Fruit fly (Drosophila melanogaster) Kc167 (cell line): Measurements from ENCODE around the gene CG31360.

Source experiments
- Myc ChIP-seq: fragments of >200 bp; optimal IDR thresholded peaks from 2 replicates; lab custom pipeline; 2017; ENCODE audit warnings: missing external identifiers
- h ChIP-seq: fragments of >200 bp; optimal IDR thresholded peaks from 3 replicates; lab custom pipeline; 2018; ENCODE audit warnings: missing external identifiers
- psq ChIP-seq: fragments of >200 bp; optimal IDR thresholded peaks from 2 replicates; lab custom pipeline; 2017; ENCODE audit warnings: missing external identifiers

- no peak for TF ChIP-seq psq (lab: Kevin White, UChicago)
- TF ChIP-seq h = no peak
- no peak for TF ChIP-seq Myc (lab: Kevin White, UChicago)
These were observed 18.7 kb upstream of the CG31360 start for dm6 chr3R:17666061-17666796.
